Fruit fly (Drosophila melanogaster) whole organism, embryonic: Measurements from ENCODE around the gene CG14135.

Experiments used
- B-H1 ChIP-seq: fragments of 200-800 bp; sonication (Bioruptor generic); IDR thresholded peaks from 3 replicates; pipeline ENCODE4 v1.3.6; 2022; ENCODE audit warnings: missing biosample characterization, missing genetic modification characterization
- BEAF-32 ChIP-seq: fragments of 200-800 bp; sonication (Bioruptor generic); optimal IDR thresholded peaks from 3 replicates; lab custom pipeline; 2017; ENCODE audit warnings: missing biosample characterization, missing genetic modification characterization, mild to moderate bottlenecking, moderate library complexity, missing genetic modification reagents
- CG1024 ChIP-seq: fragments of 200-800 bp; sonication (Bioruptor generic); IDR thresholded peaks from 2 replicates; pipeline ENCODE4 v1.3.6; 2022; ENCODE audit warnings: missing biosample characterization, missing genetic modification characterization
- CG10267 ChIP-seq: fragments of 200-800 bp; sonication (Bioruptor generic); optimal IDR thresholded peaks from 2 replicates; lab custom pipeline; 2018; ENCODE audit warnings: missing biosample characterization, mild to moderate bottlenecking, missing genetic modification characterization, moderate library complexity
- CG11456 ChIP-seq: fragments of 200-800 bp; sonication (Bioruptor generic); IDR thresholded peaks from 3 replicates; pipeline ENCODE4 v1.3.6; 2022; ENCODE audit warnings: missing biosample characterization, missing genetic modification characterization
- CG12299 ChIP-seq: fragments of 200-800 bp; sonication (Bioruptor generic); optimal IDR thresholded peaks from 2 replicates; lab custom pipeline; 2018; ENCODE audit warnings: missing biosample characterization, mild to moderate bottlenecking, missing genetic modification characterization
- CG2712 ChIP-seq: fragments of 200-800 bp; optimal IDR thresholded peaks from 3 replicates; lab custom pipeline; 2019; ENCODE audit warnings: missing biosample characterization, mild to moderate bottlenecking, missing genetic modification characterization, moderate library complexity
- CG2875 ChIP-seq: fragments of 200-800 bp; sonication (Bioruptor generic); optimal IDR thresholded peaks from 2 replicates; lab custom pipeline; 2017; ENCODE audit warnings: missing biosample characterization, mild to moderate bottlenecking, missing genetic modification characterization, missing genetic modification reagents
- CG6175 ChIP-seq: fragments of 200-800 bp; sonication (Bioruptor generic); IDR thresholded peaks from 3 replicates; pipeline ENCODE4 v1.3.6; 2022; ENCODE audit warnings: missing biosample characterization, missing genetic modification characterization
- CG6654 ChIP-seq: fragments of 200-800 bp; sonication (Bioruptor generic); optimal IDR thresholded peaks from 2 replicates; lab custom pipeline; 2017; ENCODE audit warnings: missing biosample characterization, mild to moderate bottlenecking, missing genetic modification characterization
- CG9215 ChIP-seq: fragments of 200-800 bp; sonication (Bioruptor generic); IDR thresholded peaks from 2 replicates; pipeline ENCODE4 v1.3.6; 2022; ENCODE audit warnings: missing biosample characterization, missing genetic modification characterization
- CG9437 ChIP-seq: fragments of 200-800 bp; sonication (Bioruptor generic); optimal IDR thresholded peaks from 2 replicates; lab custom pipeline; 2018; ENCODE audit warnings: missing biosample characterization, mild to moderate bottlenecking, missing genetic modification characterization
- D ChIP-seq, 2 experiments: fragments of 200-800 bp in 1 of 2; fragments of >200 bp in 1 of 2; sonication (Bioruptor generic) in 1 of 2; optimal IDR thresholded peaks; 2 replicates in 1 of 2; 3 replicates in 1 of 2; lab custom pipeline; 2017; ENCODE audit warnings: mild to moderate bottlenecking in 1 of 2, missing biosample characterization in 1 of 2, missing genetic modification characterization in 1 of 2, missing genetic modification reagents in 1 of 2
- Dek ChIP-seq: fragments of 200-800 bp; sonication (Bioruptor generic); optimal IDR thresholded peaks from 3 replicates; lab custom pipeline; 2019; ENCODE audit warnings: missing biosample characterization, mild to moderate bottlenecking, missing genetic modification characterization, moderate library complexity
- Dp ChIP-seq: fragments of 200-800 bp; sonication (Bioruptor generic); optimal IDR thresholded peaks from 2 replicates; lab custom pipeline; 2018; ENCODE audit warnings: missing biosample characterization, mild to moderate bottlenecking, missing genetic modification characterization, moderate library complexity
- Dref ChIP-seq: fragments of 200-800 bp; sonication (Bioruptor generic); IDR thresholded peaks from 2 replicates; pipeline ENCODE4 v1.3.6; 2022; ENCODE audit warnings: missing biosample characterization, missing genetic modification characterization
- E2f1 ChIP-seq: fragments of 200-800 bp; sonication (Bioruptor generic); IDR thresholded peaks from 2 replicates; pipeline ENCODE4 v1.3.6; 2022; ENCODE audit warnings: missing biosample characterization, missing genetic modification characterization
- E2f2 ChIP-seq: fragments of 200-800 bp; sonication (Bioruptor generic); IDR thresholded peaks from 2 replicates; pipeline ENCODE4 v1.3.6; 2022; ENCODE audit warnings: missing biosample characterization, missing genetic modification characterization
- Ets97D ChIP-seq: fragments of 200-800 bp; sonication (Bioruptor generic); optimal IDR thresholded peaks from 3 replicates; lab custom pipeline; 2016; ENCODE audit warnings: missing biosample characterization, missing genetic modification characterization
- HLH3B ChIP-seq: fragments of 200-800 bp; sonication (Bioruptor generic); IDR thresholded peaks from 2 replicates; pipeline ENCODE4 v1.3.6; 2022; ENCODE audit warnings: missing biosample characterization, missing genetic modification characterization
- Hr78 ChIP-seq, 2 experiments: fragments of 200-800 bp in 1 of 2; fragments of >200 bp in 1 of 2; sonication (Bioruptor generic) in 1 of 2; optimal IDR thresholded peaks; 2 replicates each; lab custom pipeline; 2017 to 2019; ENCODE audit warnings: missing biosample characterization in 2 of 2, missing genetic modification characterization in 2 of 2, mild to moderate bottlenecking in 1 of 2, moderate library complexity in 1 of 2
- Kr ChIP-seq: fragments of 200-800 bp; sonication (Bioruptor generic); optimal IDR thresholded peaks from 2 replicates; lab custom pipeline; 2017; ENCODE audit warnings: missing biosample characterization, mild to moderate bottlenecking, missing genetic modification characterization
- Myb ChIP-seq: fragments of 200-800 bp; sonication (Bioruptor generic); optimal IDR thresholded peaks from 2 replicates; lab custom pipeline; 2016; ENCODE audit warnings: missing biosample characterization, missing genetic modification characterization
- NFAT ChIP-seq: fragments of 200-800 bp; sonication (Bioruptor generic); IDR thresholded peaks from 2 replicates; pipeline ENCODE4 v1.3.6; 2022; ENCODE audit warnings: missing biosample characterization, missing genetic modification characterization
- Optix ChIP-seq: fragments of 200-800 bp; sonication (Bioruptor generic); IDR thresholded peaks from 3 replicates; pipeline ENCODE4 v1.3.6; 2022; ENCODE audit warnings: missing biosample characterization, missing genetic modification characterization
- Pdp1 ChIP-seq, 2 experiments: fragments of 200-800 bp; sonication (Bioruptor generic); optimal IDR thresholded peaks; 3 replicates each; lab custom pipeline; 2016; ENCODE audit warnings: missing biosample characterization in 2 of 2, missing genetic modification characterization in 2 of 2, mild to moderate bottlenecking in 1 of 2, moderate library complexity in 1 of 2
- Six4 ChIP-seq: fragments of 200-800 bp; sonication (Bioruptor generic); optimal IDR thresholded peaks from 2 replicates; lab custom pipeline; 2016; ENCODE audit warnings: missing biosample characterization, missing genetic modification characterization
- Sry-δ ChIP-seq: fragments of 200-800 bp; sonication (Bioruptor generic); optimal IDR thresholded peaks from 2 replicates; lab custom pipeline; 2016; ENCODE audit warnings: missing biosample characterization, missing genetic modification characterization
- Tbp ChIP-seq: fragments of >200 bp; optimal IDR thresholded peaks from 2 replicates; lab custom pipeline; 2018; ENCODE audit warnings: missing biosample characterization, missing genetic modification characterization
- YL-1 ChIP-seq: fragments of 200-800 bp; sonication (Bioruptor generic); optimal IDR thresholded peaks from 3 replicates; lab custom pipeline; 2017; ENCODE audit warnings: missing biosample characterization, mild to moderate bottlenecking, missing genetic modification characterization
- abd-A ChIP-seq: fragments of 200-800 bp; sonication (Bioruptor generic); optimal IDR thresholded peaks from 3 replicates; lab custom pipeline; 2019; ENCODE audit warnings: missing biosample characterization, mild to moderate bottlenecking, missing genetic modification characterization, moderate library complexity
- dati ChIP-seq: fragments of 200-800 bp; sonication (Bioruptor generic); IDR thresholded peaks from 2 replicates; pipeline ENCODE4 v1.3.6; 2022; ENCODE audit warnings: missing biosample characterization, missing genetic modification characterization
- ewg ChIP-seq: fragments of 200-800 bp; sonication (Bioruptor generic); optimal IDR thresholded peaks from 3 replicates; lab custom pipeline; 2017; ENCODE audit warnings: mild to moderate bottlenecking, missing biosample characterization, missing genetic modification reagents, missing genetic modification characterization
- exex ChIP-seq: fragments of 200-800 bp; sonication (Bioruptor generic); optimal IDR thresholded peaks from 4 replicates; lab custom pipeline; 2018; ENCODE audit warnings: missing biosample characterization, mild to moderate bottlenecking, missing genetic modification characterization, moderate library complexity
- grn ChIP-seq: fragments of 200-800 bp; sonication (Bioruptor generic); optimal IDR thresholded peaks from 3 replicates; lab custom pipeline; 2017; ENCODE audit warnings: missing biosample characterization, missing genetic modification characterization
- hkb ChIP-seq, 2 experiments: fragments of 200-800 bp in 1 of 2; fragments of >200 bp in 1 of 2; sonication (Bioruptor generic) in 1 of 2; IDR thresholded peaks in 1 of 2; optimal IDR thresholded peaks in 1 of 2; 2 replicates each; pipeline versions ENCODE4 v1.3.6 to Lab custom; 2017 to 2022; ENCODE audit warnings: missing biosample characterization in 1 of 2, missing genetic modification characterization in 1 of 2
- inv ChIP-seq: fragments of 200-800 bp; sonication (Bioruptor generic); IDR thresholded peaks from 2 replicates; pipeline ENCODE4 v1.3.6; 2022; ENCODE audit warnings: missing biosample characterization, missing genetic modification characterization; ENCODE audit not compliant: partially characterized antibody
- nmo ChIP-seq: fragments of 200-800 bp; sonication (Bioruptor generic); optimal IDR thresholded peaks from 2 replicates; lab custom pipeline; 2018; ENCODE audit warnings: missing biosample characterization, mild to moderate bottlenecking, missing genetic modification characterization, moderate library complexity
- pnt ChIP-seq: fragments of 200-800 bp; sonication (Bioruptor generic); optimal IDR thresholded peaks from 3 replicates; lab custom pipeline; 2016; ENCODE audit warnings: missing biosample characterization, missing genetic modification characterization
- prd ChIP-seq, 3 experiments: fragments of >200 bp in 2 of 3; fragments of 200-800 bp in 1 of 3; sonication (Bioruptor generic) in 1 of 3; optimal IDR thresholded peaks in 2 of 3; IDR thresholded peaks in 1 of 3; 2 replicates in 2 of 3; 3 replicates in 1 of 3; pipeline versions ENCODE4 v1.3.6 to Lab custom; 2017 to 2022; ENCODE audit warnings: missing biosample characterization in 1 of 3, missing genetic modification characterization in 1 of 3
- pzg ChIP-seq: fragments of 200-800 bp; sonication (Bioruptor generic); optimal IDR thresholded peaks from 3 replicates; lab custom pipeline; 2018; ENCODE audit warnings: missing biosample characterization, mild to moderate bottlenecking, missing genetic modification characterization, moderate library complexity
- ro ChIP-seq: fragments of 200-800 bp; sonication (Bioruptor generic); IDR thresholded peaks from 2 replicates; pipeline ENCODE4 v1.3.6; 2022; ENCODE audit warnings: missing biosample characterization, missing genetic modification characterization
- sima ChIP-seq: fragments of 200-800 bp; sonication (Bioruptor generic); optimal IDR thresholded peaks from 2 replicates; lab custom pipeline; 2016; ENCODE audit warnings: missing biosample characterization, missing genetic modification characterization
- stwl ChIP-seq: fragments of 200-800 bp; sonication (Bioruptor generic); optimal IDR thresholded peaks from 3 replicates; lab custom pipeline; 2018; ENCODE audit warnings: missing biosample characterization, mild to moderate bottlenecking, missing genetic modification characterization, moderate library complexity
- trem ChIP-seq: fragments of 200-800 bp; optimal IDR thresholded peaks from 3 replicates; lab custom pipeline; 2019; ENCODE audit warnings: missing biosample characterization, mild to moderate bottlenecking, missing genetic modification characterization, moderate library complexity
- trh ChIP-seq: fragments of 200-800 bp; sonication (Bioruptor generic); optimal IDR thresholded peaks from 2 replicates; lab custom pipeline; 2016; ENCODE audit warnings: missing biosample characterization, missing genetic modification characterization
- unc-4 ChIP-seq: fragments of 200-800 bp; sonication (Bioruptor generic); IDR thresholded peaks from 2 replicates; pipeline ENCODE4 v1.3.6; 2022; ENCODE audit warnings: missing biosample characterization, missing genetic modification characterization; ENCODE audit not compliant: partially characterized antibody
- vvl ChIP-seq: fragments of 200-800 bp; sonication (Bioruptor generic); IDR thresholded peaks from 2 replicates; pipeline ENCODE4 v1.3.6; 2022; ENCODE audit warnings: missing biosample characterization, missing genetic modification characterization

CG14135 gene

dm6 chr3L:11721498-11721946 lies 30.2 kb downstream of the CG14135 start (continued):
- TF ChIP-seq CG12299 (no peak), hkb (optimal IDR thresholded peaks at IDR 0.05; lab: Kevin White, UChicago) (no peak), hkb (GFP tag; IDR thresholded peaks at IDR 0.05; lab: Robert Waterston, UW) (0 out of 2 replicates have a peak, but pooled peaks have one; percentile 26), exex (peak; percentile 33), CG11456 (GFP tag; lab: Robert Waterston, UW) (0 out of 3 replicates have a peak, but pooled peaks have one; percentile 51), sima (GFP tag; lab: Kevin White, UChicago) (no peak), CG2712 (tag; lab: Kevin White, UChicago) (peak; percentile 22), YL-1 (GFP tag; lab: Kevin White, UChicago) (no peak), CG9437 (no peak)

dm6 chr3L:11728147-11728546 lies 36.8 kb downstream of the CG14135 start, which contains the start of gene sunn:
sunn (plus strand) TSS chr3L:11728348.
- TF ChIP-seq Tbp (GFP tag; lab: Kevin White, UChicago) (no peak), Six4 (GFP tag; lab: Kevin White, UChicago) (no peak), abd-A (tag; lab: Kevin White, UChicago) (no peak), Hr78 (GFP tag; optimal IDR thresholded peaks at IDR 0.05; lab: Kevin White, UChicago) (peak in 1 of 2 experiments; percentile 80), Dref (peak; percentile 59), CG6654 (GFP tag; lab: Kevin White, UChicago) (no peak), unc-4 (GFP tag; lab: Robert Waterston, UW) (no peak), Myb (peak; percentile 3), B-H1 (GFP tag; lab: Robert Waterston, UW) (no peak), stwl (peak; percentile 52), CG9215 (GFP tag; lab: Robert Waterston, UW) (no peak), CG1024 (GFP tag; lab: Robert Waterston, UW) (no peak), ewg (GFP tag; lab: Kevin White, UChicago) (no peak), CG2875 (GFP tag; lab: Kevin White, UChicago) (no peak), E2f1 (GFP tag; lab: Robert Waterston, UW) (no peak), vvl (GFP tag; lab: Robert Waterston, UW) (no peak), CG10267 (tag; lab: Kevin White, UChicago) (peak; percentile 73), trh (no peak), inv (GFP tag; lab: Robert Waterston, UW) (no peak), pzg (GFP tag; lab: Kevin White, UChicago) (peak; percentile 1), dati (no peak), D (optimal IDR thresholded peaks at IDR 0.05; lab: Kevin White, UChicago) (no peak), D (GFP tag; optimal IDR thresholded peaks at IDR 0.05; lab: Kevin White, UChicago) (no peak), Optix (no peak), HLH3B (GFP tag; lab: Robert Waterston, UW) (no peak), E2f2 (peak; percentile 80), grn (no peak), Pdp1 (GFP tag; optimal IDR thresholded peaks at IDR 0.05; lab: Kevin White, UChicago) (no peak), Kr (GFP tag; lab: Kevin White, UChicago) (no peak), Ets97D (peak; percentile 20), NFAT (GFP tag; lab: Robert Waterston, UW) (no peak), BEAF-32 (GFP tag; lab: Kevin White, UChicago) (peak; percentile 10), ro (GFP tag; lab: Robert Waterston, UW) (no peak), CG9437 (no peak), Sry-δ (GFP tag; lab: Kevin White, UChicago) (no peak), nmo (GFP tag; lab: Kevin White, UChicago) (no peak), CG6175 (GFP tag; lab: Robert Waterston, UW) (no peak), pnt (GFP tag; lab: Kevin White, UChicago) (no peak), prd (optimal IDR thresholded peaks at IDR 0.05; lab: Kevin White, UChicago) (no peak), prd (GFP tag; IDR thresholded peaks at IDR 0.05; lab: Robert Waterston, UW) (no peak), trem (tag; lab: Kevin White, UChicago) (no peak), Dek (tag; lab: Kevin White, UChicago) (no peak), Dp (GFP tag; lab: Kevin White, UChicago) (peak; percentile 65)
